Fruit fly (Drosophila melanogaster): Measurements from ENCODE around the gene tub.

dm6 chr3R:4428585-4429464 lies 41.3 kb downstream of the tub start, which contains the start of gene srl:
- TF ChIP-seq usp (GFP tag; optimal IDR thresholded peaks at IDR 0.05), result no peak
- TF ChIP-seq psq (optimal IDR thresholded peaks at IDR 0.05), result no peak
